Fruit fly (Drosophila melanogaster) whole organism, wandering third instar larva: ENCODE measurements around the gene Grip128.

Experiments used
- CG32264 ChIP-seq: fragments of 200-800 bp; sonication (Bioruptor generic); optimal IDR thresholded peaks from 2 replicates; lab custom pipeline; 2016; ENCODE audit warnings: missing biosample characterization, missing genetic modification characterization
- CG9705 ChIP-seq: fragments of 200-800 bp; sonication (Bioruptor generic); optimal IDR thresholded peaks from 2 replicates; lab custom pipeline; 2018; ENCODE audit warnings: missing biosample characterization, mild to moderate bottlenecking, missing genetic modification characterization
- CrebA ChIP-seq: fragments of 200-800 bp; sonication (Bioruptor generic); optimal IDR thresholded peaks from 2 replicates; lab custom pipeline; 2016; ENCODE audit warnings: missing biosample characterization, mild to moderate bottlenecking, missing genetic modification characterization, borderline replicate concordance
- Dif ChIP-seq: fragments of 200-275, 200-300 bp; sonication (Bioruptor generic); optimal IDR thresholded peaks from 2 replicates; lab custom pipeline; 2018; ENCODE audit warnings: missing biosample characterization, missing genetic modification characterization; ENCODE audit not compliant: partially characterized antibody
- GATAd ChIP-seq: sonication (Bioruptor generic); optimal IDR thresholded peaks from 2 replicates; lab custom pipeline; 2016; ENCODE audit warnings: missing biosample characterization, missing genetic modification characterization
- Hnf4 ChIP-seq: fragments of 200-800 bp; sonication (Bioruptor generic); optimal IDR thresholded peaks from 2 replicates; lab custom pipeline; 2016; ENCODE audit warnings: missing biosample characterization, mild to moderate bottlenecking, missing genetic modification characterization
- Hr78 ChIP-seq: fragments of >200 bp; optimal IDR thresholded peaks from 2 replicates; lab custom pipeline; 2017; ENCODE audit warnings: missing biosample characterization, missing genetic modification characterization
- Jra ChIP-seq: sonication (Bioruptor generic); optimal IDR thresholded peaks from 2 replicates; lab custom pipeline; 2016; ENCODE audit warnings: missing biosample characterization, missing genetic modification characterization
- Mio ChIP-seq: sonication (Bioruptor generic); optimal IDR thresholded peaks from 2 replicates; lab custom pipeline; 2016; ENCODE audit warnings: missing biosample characterization, missing genetic modification characterization
- Myc ChIP-seq: fragments of >200 bp; optimal IDR thresholded peaks from 2 replicates; lab custom pipeline; 2017
- N ChIP-seq: fragments of >200 bp; optimal IDR thresholded peaks from 2 replicates; lab custom pipeline; 2018; ENCODE audit warnings: missing biosample characterization, missing external identifiers, missing genetic modification characterization
- Rel ChIP-seq, 2 experiments: fragments of 200-800 bp; sonication (Bioruptor generic) in 1 of 2; optimal IDR thresholded peaks; 2 replicates in 1 of 2; 3 replicates in 1 of 2; lab custom pipeline; 2016 to 2019; ENCODE audit warnings: mild to moderate bottlenecking in 2 of 2, missing biosample characterization in 2 of 2, missing genetic modification characterization in 2 of 2, moderate library complexity in 1 of 2
- Sp1 ChIP-seq: fragments of 200-800 bp; sonication (Bioruptor generic); optimal IDR thresholded peaks from 3 replicates; lab custom pipeline; 2019; ENCODE audit warnings: missing biosample characterization, mild to moderate bottlenecking, missing genetic modification characterization, moderate library complexity
- Vsx2 ChIP-seq: fragments of 200-300, 225-300 bp; sonication (Bioruptor generic); optimal IDR thresholded peaks from 2 replicates; lab custom pipeline; 2018; ENCODE audit warnings: missing biosample characterization, missing genetic modification characterization; ENCODE audit not compliant: partially characterized antibody
- br ChIP-seq: fragments of 200-800 bp; sonication (Bioruptor generic); optimal IDR thresholded peaks from 2 replicates; lab custom pipeline; 2016; ENCODE audit warnings: missing biosample characterization, missing genetic modification characterization
- brk ChIP-seq: fragments of 200-800 bp; sonication (Bioruptor generic); optimal IDR thresholded peaks from 2 replicates; lab custom pipeline; 2016; ENCODE audit warnings: missing biosample characterization, mild to moderate bottlenecking, missing genetic modification characterization
- dmrt93B ChIP-seq: fragments of 200-800 bp; sonication (Bioruptor generic); optimal IDR thresholded peaks from 2 replicates; lab custom pipeline; 2018; ENCODE audit warnings: missing biosample characterization, mild to moderate bottlenecking, missing genetic modification characterization
- ey ChIP-seq: fragments of 200-800 bp; sonication (Bioruptor generic); optimal IDR thresholded peaks from 2 replicates; lab custom pipeline; 2016; ENCODE audit warnings: missing biosample characterization, missing genetic modification characterization
- foxo ChIP-seq, 2 experiments: fragments of 200-800 bp; sonication (Bioruptor generic); optimal IDR thresholded peaks; 2 replicates in 1 of 2; 3 replicates in 1 of 2; lab custom pipeline; 2016 to 2017; ENCODE audit warnings: missing biosample characterization in 2 of 2, missing genetic modification characterization in 2 of 2
- fru ChIP-seq: fragments of 200-800 bp; sonication (Bioruptor generic); optimal IDR thresholded peaks from 3 replicates; lab custom pipeline; 2016; ENCODE audit warnings: missing biosample characterization, mild to moderate bottlenecking, missing genetic modification characterization
- h ChIP-seq: fragments of 200-800 bp; sonication (Bioruptor generic); optimal IDR thresholded peaks from 3 replicates; lab custom pipeline; 2016; ENCODE audit warnings: missing biosample characterization, mild to moderate bottlenecking, missing genetic modification characterization
- pan ChIP-seq: fragments of >200 bp; optimal IDR thresholded peaks from 2 replicates; lab custom pipeline; 2017
- sv ChIP-seq: fragments of 200-800 bp; sonication (Bioruptor generic); optimal IDR thresholded peaks from 3 replicates; lab custom pipeline; 2016; ENCODE audit warnings: missing biosample characterization, missing genetic modification characterization
- usp ChIP-seq: fragments of >200 bp; optimal IDR thresholded peaks from 2 replicates; lab custom pipeline; 2017; ENCODE audit warnings: missing biosample characterization, missing genetic modification characterization
- woc ChIP-seq: sonication (Bioruptor generic); optimal IDR thresholded peaks from 2 replicates; lab custom pipeline; 2016; ENCODE audit warnings: missing biosample characterization, mild to moderate bottlenecking, missing genetic modification characterization

Grip128 gene

dm6 chrX:15484451-15485032 is 12.6 kb upstream of the Grip128 start:
- TF ChIP-seq Vsx2 (GFP tag; lab: Kevin White, UChicago): no peak
- TF ChIP-seq Hr78: no peak
- TF ChIP-seq Dif: no peak
- no peak for TF ChIP-seq CG9705
- no peak for TF ChIP-seq GATAd
- TF ChIP-seq h (GFP tag; lab: Kevin White, UChicago): no peak

DNA sequence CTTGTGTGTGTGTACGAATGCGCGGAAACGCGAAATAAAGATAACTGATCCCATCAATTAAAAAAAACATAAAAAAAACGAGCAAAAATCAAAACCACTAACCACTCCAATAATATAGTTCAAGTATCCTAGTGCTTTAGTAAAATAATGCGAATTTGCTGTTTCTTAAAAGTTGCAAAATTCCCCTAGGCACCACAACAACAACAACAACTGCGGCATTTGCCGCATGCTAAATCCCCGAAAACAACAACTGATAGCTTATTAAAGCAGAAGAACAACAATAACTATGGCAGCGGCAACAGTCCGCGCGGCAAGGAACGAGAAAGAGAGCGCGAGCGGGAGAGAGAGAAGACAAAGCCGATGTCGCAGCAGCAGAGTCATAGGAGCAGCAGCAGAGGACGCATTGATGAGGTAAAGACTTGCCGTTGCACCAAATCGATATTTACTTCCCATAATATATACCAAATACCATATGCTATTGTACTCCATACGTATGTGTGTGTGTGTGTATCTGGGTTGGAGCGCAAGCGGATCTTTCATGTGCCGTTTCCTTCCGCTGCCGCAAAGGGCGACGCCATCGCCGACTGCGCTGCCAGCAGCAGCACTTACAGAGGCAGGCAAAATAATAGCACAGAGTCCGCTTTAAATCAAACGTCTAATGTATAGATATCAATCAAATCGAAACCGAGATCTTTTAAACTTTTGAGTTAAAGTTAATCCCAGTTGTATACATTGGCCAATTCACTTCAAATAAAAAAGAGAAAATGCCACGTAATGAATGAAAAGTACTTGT is 11.3 kb upstream of the Grip128 start:
- TF ChIP-seq Rel (GFP tag; optimal IDR thresholded peaks at IDR 0.05; lab: Kevin White, UChicago): no peak
- peak; percentile 53 for TF ChIP-seq Rel (tag; optimal IDR thresholded peaks at IDR 0.05; lab: Kevin White, UChicago)
- peak; percentile 20 for TF ChIP-seq Dif
- no peak for TF ChIP-seq fru

DNA sequence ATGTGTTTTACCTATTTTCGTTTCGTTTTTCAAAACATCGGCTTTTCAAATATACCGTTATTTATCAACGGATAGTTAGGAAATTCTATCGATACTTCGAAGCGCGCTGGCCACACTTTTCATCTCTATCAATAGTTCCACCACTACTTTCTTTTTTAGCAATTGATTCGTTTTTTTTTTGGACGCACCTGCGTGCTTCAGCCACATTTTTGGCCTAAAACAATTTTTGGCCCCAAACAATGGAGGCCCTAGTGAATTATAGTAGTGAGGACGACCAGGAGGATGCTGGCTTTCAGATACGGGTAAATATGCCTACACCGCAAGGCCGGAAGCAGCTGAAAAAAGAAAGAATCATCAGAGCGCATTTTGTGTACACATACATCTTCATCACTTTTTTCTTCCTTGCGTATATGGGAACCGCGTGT is 10.3 kb upstream of the Grip128 start, which contains the start of gene CG6340:
TSS of gene CG6340 (plus strand) at position 139 of the 425 bp plus-strand sequence.
- TF ChIP-seq Myc (lab: Kevin White, UChicago) (peak; percentile 27), foxo (GFP tag; optimal IDR thresholded peaks at IDR 0.05; lab: Kevin White, UChicago) (no peak), h (GFP tag; lab: Kevin White, UChicago) (peak; percentile 6), Sp1 (GFP tag; lab: Kevin White, UChicago) (peak; percentile 12)
- TF ChIP-seq, all 38 proteins: peak for 3

DNA sequence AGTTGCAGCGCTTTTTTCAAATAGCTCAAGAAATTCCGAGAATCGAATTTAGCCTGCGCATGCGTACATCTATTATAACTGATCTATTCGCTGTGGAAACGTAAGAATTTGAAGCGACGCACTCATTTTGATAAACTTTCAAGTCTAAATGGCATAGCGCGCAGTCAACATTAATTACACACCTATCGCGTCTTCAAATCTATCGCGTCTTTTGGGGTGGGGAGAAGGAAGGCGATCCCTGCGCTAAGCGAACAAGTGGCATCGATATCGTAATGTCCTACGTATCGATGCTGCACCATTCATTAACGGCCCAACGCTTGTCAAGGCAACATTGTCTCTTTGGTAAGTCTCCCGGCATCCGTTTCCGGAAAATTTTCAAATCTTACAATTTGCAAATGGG is 3.9 kb upstream of the Grip128 start, which contains the start of gene CG6324:
TSS of gene CG6324 (plus strand) at position 301 of the 400 bp plus-strand sequence.
- TF ChIP-seq GATAd (no peak), Hr78 (no peak)

DNA sequence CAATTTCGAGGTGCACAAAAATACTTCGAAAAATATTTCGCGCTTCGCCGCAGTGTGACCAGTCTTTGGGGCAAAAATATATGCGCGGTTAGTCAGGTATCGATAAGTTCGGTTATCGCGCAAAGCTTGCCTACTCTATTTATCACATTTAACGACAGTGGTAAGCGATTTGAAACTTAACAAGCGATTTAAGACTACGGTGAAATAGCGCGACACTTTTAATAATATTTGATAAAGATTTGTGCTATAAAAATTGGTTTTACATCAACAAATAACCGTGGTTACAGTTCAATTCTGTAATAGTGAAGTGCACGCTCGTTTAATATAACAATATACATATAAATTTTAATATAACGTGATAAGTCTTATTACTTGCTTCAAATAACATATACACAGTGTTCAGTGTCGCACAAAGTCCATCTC is 3.5 kb upstream of the Grip128 start, which contains the start of gene mh:
TSS of gene mh (minus strand) at position 34 of the 423 bp plus-strand sequence.
- no peak for TF ChIP-seq Myc (lab: Kevin White, UChicago)

DNA sequence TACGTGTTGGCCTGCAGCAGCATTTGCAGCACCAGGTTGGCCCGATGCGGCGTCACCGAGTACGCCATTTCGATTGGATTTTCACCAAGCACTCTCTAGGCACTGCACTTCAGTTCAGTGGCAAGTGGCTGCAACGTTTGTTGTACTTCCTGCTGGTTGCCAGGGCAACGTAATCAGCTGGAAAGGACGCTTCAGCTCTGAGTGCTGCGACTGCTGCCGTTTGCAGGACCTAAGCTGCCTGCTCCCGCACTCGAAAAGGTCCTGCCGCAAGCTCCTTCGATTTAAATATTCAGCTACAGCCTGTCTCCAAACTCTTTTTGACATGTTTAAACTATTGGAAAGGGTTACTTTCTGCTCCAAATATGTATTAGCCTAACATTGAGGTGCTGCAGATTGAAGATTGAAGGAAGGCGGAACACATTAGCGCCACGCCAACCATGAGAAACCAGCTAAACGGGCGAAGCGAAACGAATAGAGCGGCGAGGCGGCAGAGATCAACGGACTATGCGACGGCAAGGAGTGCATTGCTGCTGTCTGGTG is 4.4 kb downstream of the Grip128 start, which contains the start of the genes CG15642 and CG15641:
TSS of gene CG15642 (minus strand) at position 356 of the 540 bp plus-strand sequence.
TSS of gene CG15641 (plus strand) at position 490 of the 540 bp plus-strand sequence.
- no peak for TF ChIP-seq ey
- no peak for TF ChIP-seq Hnf4 (GFP tag; lab: Kevin White, UChicago)
- TF ChIP-seq N (GFP tag; lab: Kevin White, UChicago): no peak
- TF ChIP-seq Mio: no peak
- TF ChIP-seq Jra (GFP tag; lab: Kevin White, UChicago): no peak
- TF ChIP-seq CrebA (GFP tag; lab: Kevin White, UChicago): no peak
- no peak for TF ChIP-seq usp
- TF ChIP-seq dmrt93B (GFP tag; lab: Kevin White, UChicago): no peak
- TF ChIP-seq Vsx2 (GFP tag; lab: Kevin White, UChicago): no peak
- TF ChIP-seq br: no peak
- no peak for TF ChIP-seq woc (GFP tag; lab: Kevin White, UChicago)
- TF ChIP-seq pan (lab: Kevin White, UChicago): no peak
- no peak for TF ChIP-seq sv (GFP tag; lab: Kevin White, UChicago)
- no peak for TF ChIP-seq Dif

DNA sequence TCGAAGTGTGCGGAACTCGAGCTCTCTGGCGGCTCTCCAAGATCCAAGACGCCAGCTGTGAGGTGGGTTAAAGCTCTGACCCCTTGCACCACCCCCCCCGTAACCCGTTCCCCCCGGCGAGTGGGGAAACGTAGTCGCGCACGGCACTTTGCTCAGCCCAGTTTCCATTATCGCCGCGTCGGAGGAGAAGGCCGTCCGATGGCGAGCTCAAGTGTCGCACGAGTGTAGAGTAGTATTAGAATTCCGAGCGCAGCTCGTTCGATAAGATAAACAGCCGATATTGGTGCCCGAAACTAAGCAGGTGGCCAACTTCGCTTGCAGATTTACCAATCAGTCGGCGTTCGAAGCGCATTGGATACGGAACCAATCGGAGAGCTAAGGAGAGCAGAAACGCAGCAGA is 6.5 kb downstream of the Grip128 start:
- TF ChIP-seq Rel (GFP tag; optimal IDR thresholded peaks at IDR 0.05; lab: Kevin White, UChicago) (no peak), Rel (tag; optimal IDR thresholded peaks at IDR 0.05; lab: Kevin White, UChicago) (no peak), brk (GFP tag; lab: Kevin White, UChicago) (no peak), h (GFP tag; lab: Kevin White, UChicago) (no peak), Myc (lab: Kevin White, UChicago) (no peak), CG32264 (GFP tag; lab: Kevin White, UChicago) (no peak)
